Worm (Caenorhabditis elegans) whole organism, L4/young adult: ENCODE measurements around the gene C26H9A.4.
A peak's percentile ranks its signal among the peaks of the same experiment; 100 is the strongest.

Source experiments
- W03F9.2 ChIP-seq: fragments of 150-350 bp; optimal IDR thresholded peaks from 2 replicates; lab custom pipeline; 2014; ENCODE audit warnings: missing biosample characterization, missing genetic modification characterization
- dao-5 ChIP-seq: sonication (generic microtip); optimal IDR thresholded peaks from 2 replicates; lab custom pipeline; 2016; ENCODE audit warnings: missing genotype, missing genetic modification characterization, moderate library complexity, missing compliant biosample characterization

- TF ChIP-seq W03F9.2 (tag; lab: Kevin White, UChicago) (peak; percentile 15), dao-5 (tag; lab: Kevin White, UChicago) (no peak)
Observed at ce11 chrIV:12605401-12605800, 47.8 kb upstream of the C26H9A.4 start, which contains the start of gene Y55D9A.2.
